Fruit fly (Drosophila melanogaster) whole organism, embryonic: Measurements from ENCODE around the gene CG14805.

Experiments used
- Aef1 ChIP-seq: fragments of 200-800 bp; sonication (Bioruptor generic); IDR thresholded peaks from 3 replicates; pipeline ENCODE4 v1.3.6; 2022; ENCODE audit warnings: missing biosample characterization, missing genetic modification characterization
- Asciz ChIP-seq: fragments of 200-800 bp; sonication (Bioruptor generic); optimal IDR thresholded peaks from 2 replicates; lab custom pipeline; 2017; ENCODE audit warnings: missing biosample characterization, mild to moderate bottlenecking, missing genetic modification characterization, missing genetic modification reagents
- Bgb ChIP-seq: fragments of 200-800 bp; sonication (Bioruptor generic); IDR thresholded peaks from 2 replicates; pipeline ENCODE4 v1.3.6; 2022; ENCODE audit warnings: missing biosample characterization, missing genetic modification characterization; ENCODE audit not compliant: partially characterized antibody
- CG10321 ChIP-seq: fragments of 200-800 bp; sonication (Bioruptor generic); IDR thresholded peaks from 2 replicates; pipeline ENCODE4 v1.3.6; 2022; ENCODE audit warnings: missing biosample characterization, missing genetic modification characterization
- CG10565 ChIP-seq: fragments of 200-800 bp; sonication (Bioruptor generic); optimal IDR thresholded peaks from 3 replicates; lab custom pipeline; 2016; ENCODE audit warnings: missing biosample characterization, mild to moderate bottlenecking, missing genetic modification characterization
- CG11560 ChIP-seq: fragments of 200-800 bp; sonication (Bioruptor generic); IDR thresholded peaks from 3 replicates; pipeline ENCODE4 v1.3.6; 2022; ENCODE audit warnings: missing biosample characterization, missing genetic modification characterization
- CG12659 ChIP-seq: fragments of 200-800 bp; sonication (Bioruptor generic); optimal IDR thresholded peaks from 3 replicates; lab custom pipeline; 2017; ENCODE audit warnings: mild to moderate bottlenecking, missing biosample characterization, missing genetic modification reagents, missing genetic modification characterization
- CG13123 ChIP-seq: fragments of 200-800 bp; sonication (Bioruptor generic); optimal IDR thresholded peaks from 2 replicates; lab custom pipeline; 2016; ENCODE audit warnings: missing biosample characterization, missing genetic modification characterization
- CG1529 ChIP-seq: fragments of 200-800 bp; sonication (Bioruptor generic); optimal IDR thresholded peaks from 3 replicates; lab custom pipeline; 2018; ENCODE audit warnings: missing biosample characterization, missing genetic modification characterization
- CG16779 ChIP-seq: fragments of 200-800 bp; sonication (Bioruptor generic); IDR thresholded peaks from 2 replicates; pipeline ENCODE4 v1.3.6; 2022; ENCODE audit warnings: missing biosample characterization, missing genetic modification characterization
- CG16813 ChIP-seq: fragments of 200-800 bp; sonication (Bioruptor generic); IDR thresholded peaks from 3 replicates; pipeline ENCODE4 v1.3.6; 2022; ENCODE audit warnings: missing biosample characterization, missing genetic modification characterization; ENCODE audit not compliant: partially characterized antibody
- CG18262 ChIP-seq: fragments of 200-800 bp; optimal IDR thresholded peaks from 3 replicates; lab custom pipeline; 2019; ENCODE audit warnings: missing biosample characterization, mild to moderate bottlenecking, missing genetic modification characterization, moderate library complexity
- CG4404 ChIP-seq: fragments of 200-800 bp; sonication (Bioruptor generic); IDR thresholded peaks from 2 replicates; pipeline ENCODE4 v1.3.6; 2022; ENCODE audit warnings: missing biosample characterization, missing genetic modification characterization
- CG6791 ChIP-seq: fragments of 200-800 bp; sonication (Bioruptor generic); IDR thresholded peaks from 3 replicates; pipeline ENCODE4 v1.3.6; 2022; ENCODE audit warnings: missing biosample characterization, missing genetic modification characterization; ENCODE audit not compliant: partially characterized antibody
- CG7357 ChIP-seq: fragments of 200-800 bp; sonication (Bioruptor generic); IDR thresholded peaks from 3 replicates; pipeline ENCODE4 v1.3.6; 2022; ENCODE audit warnings: missing biosample characterization, missing genetic modification characterization
- CHES-1-like ChIP-seq: fragments of 200-800 bp; sonication (Bioruptor generic); optimal IDR thresholded peaks from 2 replicates; lab custom pipeline; 2016; ENCODE audit warnings: missing biosample characterization, missing genetic modification characterization
- D19B ChIP-seq: fragments of 200-800 bp; sonication (Bioruptor generic); optimal IDR thresholded peaks from 2 replicates; lab custom pipeline; 2017; ENCODE audit warnings: missing biosample characterization, mild to moderate bottlenecking, missing genetic modification characterization
- Dip2 ChIP-seq: fragments of 200-800 bp; sonication (Bioruptor generic); IDR thresholded peaks from 2 replicates; pipeline ENCODE4 v1.3.6; 2022; ENCODE audit warnings: missing biosample characterization, missing genetic modification characterization
- Eip74EF ChIP-seq, 2 experiments: fragments of 200-800 bp in 1 of 2; fragments of >200 bp in 1 of 2; sonication (Bioruptor generic) in 1 of 2; optimal IDR thresholded peaks; 2 replicates each; lab custom pipeline; 2017 to 2019; ENCODE audit warnings: missing biosample characterization in 2 of 2, missing genetic modification characterization in 2 of 2, mild to moderate bottlenecking in 1 of 2, moderate library complexity in 1 of 2
- Elba2 ChIP-seq: fragments of 200-800 bp; sonication (Bioruptor generic); optimal IDR thresholded peaks from 3 replicates; lab custom pipeline; 2016; ENCODE audit warnings: missing biosample characterization, missing genetic modification characterization
- GATAe ChIP-seq: fragments of 200-800 bp; sonication (Bioruptor generic); conservative IDR thresholded peaks from 2 replicates; pipeline ENCODE4 v1.3.6; 2022; ENCODE audit warnings: missing biosample characterization, missing genetic modification characterization
- H2.0 ChIP-seq: fragments of 200-800 bp; sonication (Bioruptor generic); IDR thresholded peaks from 2 replicates; pipeline ENCODE4 v1.3.6; 2022; ENCODE audit warnings: missing biosample characterization, missing genetic modification characterization
- Hr51 ChIP-seq, 2 experiments: fragments of 200-800 bp; sonication (Bioruptor generic); optimal IDR thresholded peaks; 2 replicates in 1 of 2; 3 replicates in 1 of 2; lab custom pipeline; 2016 to 2018; ENCODE audit warnings: missing biosample characterization in 2 of 2, missing genetic modification characterization in 2 of 2, mild to moderate bottlenecking in 1 of 2, moderate library complexity in 1 of 2
- Max ChIP-seq: fragments of 200-800 bp; sonication (Bioruptor generic); optimal IDR thresholded peaks from 2 replicates; lab custom pipeline; 2016; ENCODE audit warnings: missing biosample characterization, mild to moderate bottlenecking, missing genetic modification characterization
- NFAT ChIP-seq: fragments of 200-800 bp; sonication (Bioruptor generic); IDR thresholded peaks from 2 replicates; pipeline ENCODE4 v1.3.6; 2022; ENCODE audit warnings: missing biosample characterization, missing genetic modification characterization
- Opbp ChIP-seq: fragments of 200-800 bp; sonication (Bioruptor generic); IDR thresholded peaks from 3 replicates; pipeline ENCODE4 v1.3.6; 2022; ENCODE audit warnings: missing biosample characterization, missing genetic modification characterization; ENCODE audit not compliant: partially characterized antibody
- Ravus ChIP-seq: fragments of 200-800 bp; sonication (Bioruptor generic); IDR thresholded peaks from 2 replicates; pipeline ENCODE4 v1.3.6; 2022; ENCODE audit warnings: missing biosample characterization, missing genetic modification characterization
- Spps ChIP-seq: fragments of 200-800 bp; sonication (Bioruptor generic); optimal IDR thresholded peaks from 2 replicates; lab custom pipeline; 2018; ENCODE audit warnings: missing biosample characterization, mild to moderate bottlenecking, missing genetic modification characterization
- Stat92E ChIP-seq, 3 experiments: fragments of >200 bp in 2 of 3; fragments of 200-800 bp in 1 of 3; sonication (Bioruptor generic) in 1 of 3; optimal IDR thresholded peaks; 2 replicates each; lab custom pipeline; 2017 to 2019; ENCODE audit warnings: missing biosample characterization in 3 of 3, missing genetic modification characterization in 3 of 3, mild to moderate bottlenecking in 1 of 3, moderate library complexity in 1 of 3
- cato ChIP-seq: fragments of 200-800 bp; sonication (Bioruptor generic); optimal IDR thresholded peaks from 2 replicates; lab custom pipeline; 2016; ENCODE audit warnings: missing biosample characterization, missing genetic modification characterization, borderline replicate concordance
- chm ChIP-seq: fragments of 200-800 bp; sonication (Bioruptor generic); IDR thresholded peaks from 2 replicates; pipeline ENCODE4 v1.3.6; 2022; ENCODE audit warnings: missing biosample characterization, missing genetic modification characterization
- ci ChIP-seq: fragments of 200-800 bp; sonication (Bioruptor generic); IDR thresholded peaks from 3 replicates; pipeline ENCODE4 v1.3.6; 2022; ENCODE audit warnings: missing biosample characterization, missing genetic modification characterization
- crol ChIP-seq: fragments of 200-800 bp; sonication (Bioruptor generic); IDR thresholded peaks from 2 replicates; pipeline ENCODE4 v1.3.6; 2022; ENCODE audit warnings: missing biosample characterization, missing genetic modification characterization
- dm ChIP-seq: fragments of 200-800 bp; sonication (Bioruptor generic); optimal IDR thresholded peaks from 3 replicates; lab custom pipeline; 2016; ENCODE audit warnings: missing biosample characterization, missing genetic modification characterization
- dmrt11E ChIP-seq: fragments of 200-800 bp; sonication (Bioruptor generic); optimal IDR thresholded peaks from 3 replicates; lab custom pipeline; 2018; ENCODE audit warnings: missing biosample characterization, mild to moderate bottlenecking, missing genetic modification characterization, moderate library complexity
- emc ChIP-seq: fragments of 200-800 bp; sonication (Bioruptor generic); optimal IDR thresholded peaks from 2 replicates; lab custom pipeline; 2016; ENCODE audit warnings: missing biosample characterization, missing genetic modification characterization
- gsb ChIP-seq: fragments of 200-800 bp; sonication (Bioruptor generic); IDR thresholded peaks from 2 replicates; pipeline ENCODE4 v1.3.6; 2022; ENCODE audit warnings: missing biosample characterization, missing genetic modification characterization
- gsb-n ChIP-seq: fragments of 200-800 bp; sonication (Bioruptor generic); optimal IDR thresholded peaks from 3 replicates; lab custom pipeline; 2018; ENCODE audit warnings: missing biosample characterization, mild to moderate bottlenecking, missing genetic modification characterization
- luna ChIP-seq: fragments of 200-800 bp; sonication (Bioruptor generic); optimal IDR thresholded peaks from 2 replicates; lab custom pipeline; 2016; ENCODE audit warnings: missing biosample characterization, missing genetic modification characterization
- nau ChIP-seq: fragments of 200-800 bp; sonication (Bioruptor generic); optimal IDR thresholded peaks from 3 replicates; lab custom pipeline; 2017; ENCODE audit warnings: missing biosample characterization, mild to moderate bottlenecking, missing genetic modification characterization, missing genetic modification reagents
- nerfin-2 ChIP-seq: fragments of 200-800 bp; sonication (Bioruptor generic); IDR thresholded peaks from 2 replicates; pipeline ENCODE4 v1.3.6; 2022; ENCODE audit warnings: missing biosample characterization, missing genetic modification characterization; ENCODE audit not compliant: partially characterized antibody
- otp ChIP-seq: fragments of 200-800 bp; sonication (Bioruptor generic); IDR thresholded peaks from 3 replicates; pipeline ENCODE4, ENCODE4 v1.3.6; 2022; ENCODE audit warnings: missing biosample characterization, missing genetic modification characterization
- phol ChIP-seq: fragments of 200-800 bp; sonication (Bioruptor generic); optimal IDR thresholded peaks from 3 replicates; lab custom pipeline; 2018; ENCODE audit warnings: missing biosample characterization, mild to moderate bottlenecking, missing genetic modification characterization, moderate library complexity
- sens-2 ChIP-seq: fragments of 200-800 bp; sonication (Bioruptor generic); IDR thresholded peaks from 2 replicates; pipeline ENCODE4 v1.3.6; 2022; ENCODE audit warnings: missing biosample characterization, missing genetic modification characterization
- slou ChIP-seq: fragments of 200-800 bp; sonication (Bioruptor generic); optimal IDR thresholded peaks from 3 replicates; lab custom pipeline; 2016; ENCODE audit warnings: missing biosample characterization, missing genetic modification characterization
- so ChIP-seq: fragments of 200-800 bp; sonication (Bioruptor generic); IDR thresholded peaks from 3 replicates; pipeline ENCODE4 v1.3.6; 2022; ENCODE audit warnings: missing biosample characterization, missing genetic modification characterization
- tll ChIP-seq, 2 experiments: fragments of 200-800 bp in 1 of 2; fragments of >200 bp in 1 of 2; sonication (Bioruptor generic) in 1 of 2; optimal IDR thresholded peaks; 2 replicates each; lab custom pipeline; 2017 to 2019; ENCODE audit warnings: missing biosample characterization in 2 of 2, missing genetic modification characterization in 2 of 2, mild to moderate bottlenecking in 1 of 2, moderate library complexity in 1 of 2
- twi ChIP-seq: fragments of 200-800 bp; optimal IDR thresholded peaks from 2 replicates; lab custom pipeline; 2019; ENCODE audit warnings: missing biosample characterization, mild to moderate bottlenecking, missing genetic modification characterization, moderate library complexity

Gene CG14805

dm6 chrX:1873515-1874126 is 3.5 kb upstream of the CG14805 start, which contains the start of the genes Pgam5 and Vps26 (continued):
- TF ChIP-seq luna (GFP tag; lab: Kevin White, UChicago) (no peak), CG4404 (GFP tag; lab: Robert Waterston, UW) (no peak), slou (GFP tag; lab: Kevin White, UChicago) (no peak), CG13123 (GFP tag; lab: Kevin White, UChicago) (no peak), NFAT (GFP tag; lab: Robert Waterston, UW) (no peak), tll (GFP tag; optimal IDR thresholded peaks at IDR 0.05; lab: Kevin White, UChicago) (no peak), Stat92E (GFP tag; optimal IDR thresholded peaks at IDR 0.05; lab: Kevin White, UChicago) (no peak), H2.0 (no peak), sens-2 (GFP tag; lab: Robert Waterston, UW) (no peak), CG16779 (GFP tag; lab: Robert Waterston, UW) (no peak), CG12659 (GFP tag; lab: Kevin White, UChicago) (peak; percentile 47), dmrt11E (no peak), Opbp (no peak), CG18262 (tag; lab: Kevin White, UChicago) (no peak), crol (GFP tag; lab: Robert Waterston, UW) (no peak), ci (GFP tag; lab: Robert Waterston, UW) (no peak), nau (no peak)

DNA sequence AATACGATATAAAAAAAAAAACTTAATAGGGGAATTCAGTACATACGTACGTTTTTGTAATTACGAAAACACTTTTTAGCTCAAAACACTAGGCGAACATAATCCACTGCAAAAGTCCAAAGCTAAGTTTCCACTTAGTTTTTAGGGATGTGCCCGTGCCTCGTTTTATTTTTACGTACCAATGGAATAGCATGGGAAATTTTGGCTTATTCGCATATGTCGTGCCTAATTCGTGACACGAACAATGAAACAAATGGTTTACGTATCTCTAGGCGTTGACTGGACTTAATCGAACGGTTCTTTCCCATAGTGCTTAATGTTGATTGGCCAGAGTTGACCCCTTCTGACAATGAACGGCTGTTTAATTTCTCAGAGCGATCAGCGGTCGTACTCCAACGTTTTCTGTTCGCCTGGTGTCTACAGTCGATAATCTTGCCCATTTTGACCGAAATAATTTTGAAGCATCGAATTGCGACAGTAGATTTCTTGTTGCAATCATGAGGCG is 2.5 kb downstream of the CG14805 start, which contains the start of gene CG14818:
TSS of gene CG14818 (minus strand) at position 169 of the 505 bp plus-strand sequence.
- no peak for TF ChIP-seq twi (tag; lab: Kevin White, UChicago)
- TF ChIP-seq Dip2, result no peak
- peak; percentile 63 for TF ChIP-seq phol
- no peak for TF ChIP-seq GATAe
- peak; percentile 65 for TF ChIP-seq CHES-1-like (GFP tag; lab: Kevin White, UChicago)
- no peak for TF ChIP-seq Max (GFP tag; lab: Kevin White, UChicago)
- peak; percentile 44; the same call in 1 of the 2 replicates for TF ChIP-seq gsb (GFP tag; lab: Robert Waterston, UW)
- TF ChIP-seq CG11560 (tag; lab: Robert Waterston, UW), result no peak
- peak; percentile 56; the same call in 1 of the 3 replicates for TF ChIP-seq otp (GFP tag; lab: Robert Waterston, UW)
- TF ChIP-seq Bgb (GFP tag; lab: Robert Waterston, UW), result peak; percentile 81
- TF ChIP-seq Aef1 (GFP tag; lab: Robert Waterston, UW), result peak; percentile 39; the same call in 1 of the 3 replicates
- TF ChIP-seq CG10565 (GFP tag; lab: Kevin White, UChicago), result no peak
- TF ChIP-seq CG16813 (GFP tag; lab: Robert Waterston, UW), result peak; percentile 88
- TF ChIP-seq dm (GFP tag; lab: Kevin White, UChicago), result peak; percentile 25
- TF ChIP-seq gsb-n (tag; lab: Kevin White, UChicago), result no peak
- TF ChIP-seq so (GFP tag; lab: Robert Waterston, UW), result 0 out of 3 replicates have a peak, but pooled peaks have one; percentile 39
- TF ChIP-seq cato (GFP tag; lab: Kevin White, UChicago), result peak; percentile 38
- 0 out of 2 replicates have a peak, but pooled peaks have one; percentile 15 for TF ChIP-seq CG10321 (GFP tag; lab: Robert Waterston, UW)
- peak; percentile 55 for TF ChIP-seq nerfin-2
- peak; percentile 12 for TF ChIP-seq emc (GFP tag; lab: Kevin White, UChicago)
- peak; percentile 26 for TF ChIP-seq D19B
- peak; percentile 64; the same call in 2 of the 3 replicates for TF ChIP-seq CG7357
- TF ChIP-seq CG6791 (GFP tag; lab: Robert Waterston, UW), result peak; percentile 81
- 0 out of 2 replicates have a peak, but pooled peaks have one; percentile 14 for TF ChIP-seq chm (GFP tag; lab: Robert Waterston, UW)
- TF ChIP-seq Ravus, result no peak; the same call in 1 of the 2 replicates
- no peak for TF ChIP-seq Asciz
- no peak for TF ChIP-seq Spps (tag; lab: Kevin White, UChicago)
- TF ChIP-seq Eip74EF (GFP tag; optimal IDR thresholded peaks at IDR 0.05; lab: Kevin White, UChicago), result no peak
- TF ChIP-seq CG1529 (GFP tag; lab: Kevin White, UChicago), result no peak
- no peak for TF ChIP-seq Elba2 (GFP tag; lab: Kevin White, UChicago)
- peak; percentile 41 to 45 for TF ChIP-seq Hr51 (GFP tag; optimal IDR thresholded peaks at IDR 0.05; lab: Kevin White, UChicago)
- TF ChIP-seq CG16779 (GFP tag; lab: Robert Waterston, UW), result 0 out of 2 replicates have a peak, but pooled peaks have one; percentile 45
